Fruit fly (Drosophila melanogaster) S2 (cell line): ENCODE results near the gene CG32299.

Source experiments
- CG8478 ChIP-seq: fragments of >200 bp; optimal IDR thresholded peaks from 2 replicates; lab custom pipeline; 2018
- CTCF ChIP-seq, 2 experiments: fragments of >200 bp; optimal IDR thresholded peaks; 2 replicates each; lab custom pipeline; 2018

dm6 chr3L:2424094-2424493, 33.3 kb upstream of the CG32299 start:
- TF ChIP-seq CG8478 (no peak), CTCF (optimal IDR thresholded peaks at IDR 0.05; lab: Kevin White, UChicago) (no peak)
